Worm (Caenorhabditis elegans) whole organism, L4 larva: ENCODE data around the gene F38B7.2.
A peak's percentile ranks its signal among the peaks of the same experiment; 100 is the strongest.

Source experiments
- F26F4.8 ChIP-seq: fragments of 200-800 bp; sonication (Bioruptor generic); conservative IDR thresholded peaks from 2 replicates; pipeline ENCODE4 v1.3.6; 2022; ENCODE audit warnings: missing genetic modification characterization, missing compliant biosample characterization
- F49E8.2 ChIP-seq: sonication (generic microtip); optimal IDR thresholded peaks from 2 replicates; lab custom pipeline; 2016; ENCODE audit warnings: missing compliant biosample characterization, mild to moderate bottlenecking, missing genetic modification characterization, borderline replicate concordance
- R02D3.7 ChIP-seq: fragments of 150-350 bp; sonication (generic microtip); optimal IDR thresholded peaks from 3 replicates; lab custom pipeline; 2014; ENCODE audit warnings: missing biosample characterization, missing genetic modification characterization
- Y48G9A.11 ChIP-seq: fragments of 200-800 bp; sonication (Bioruptor generic); IDR thresholded peaks from 2 replicates; pipeline ENCODE4 v1.3.6; 2022; ENCODE audit warnings: missing genetic modification reagents, missing genetic modification characterization, missing compliant biosample characterization
- Y75B8A.6 ChIP-seq: fragments of 200-800 bp; sonication (Bioruptor generic); IDR thresholded peaks from 2 replicates; pipeline ENCODE4 v1.3.6; 2022; ENCODE audit warnings: missing genetic modification reagents, missing genetic modification characterization, missing compliant biosample characterization
- ZK337.2 ChIP-seq: fragments of 200-800 bp; sonication (Bioruptor generic); IDR thresholded peaks from 2 replicates; pipeline ENCODE4 v1.3.6; 2022; ENCODE audit warnings: missing genetic modification reagents, missing genetic modification characterization, missing compliant biosample characterization
- ZK546.5 ChIP-seq, 2 experiments: sonication (generic microtip); optimal IDR thresholded peaks; 2 replicates each; lab custom pipeline; 2017; ENCODE audit warnings: missing biosample characterization in 2 of 2, missing genetic modification characterization in 2 of 2
- ama-1 ChIP-seq: fragments of 150-350 bp; optimal IDR thresholded peaks from 2 replicates; lab custom pipeline; 2014; ENCODE audit warnings: inconsistent platforms, mixed read lengths
- arid-1 ChIP-seq: fragments of 200-800 bp; sonication (Bioruptor generic); conservative IDR thresholded peaks from 2 replicates; pipeline ENCODE4 v1.3.6; 2022; ENCODE audit warnings: missing genetic modification reagents, missing genetic modification characterization, missing compliant biosample characterization
- ceh-20 ChIP-seq: fragments of 200-800 bp; sonication (Bioruptor generic); IDR thresholded peaks from 2 replicates; pipeline ENCODE4 v1.3.6; 2022; ENCODE audit warnings: missing genetic modification reagents, missing genetic modification characterization, missing compliant biosample characterization
- ceh-82 ChIP-seq: sonication (generic microtip); optimal IDR thresholded peaks from 2 replicates; lab custom pipeline; 2017; ENCODE audit warnings: missing biosample characterization, missing genetic modification characterization
- ctbp-1 ChIP-seq: fragments of 200-800 bp; sonication (Bioruptor generic); IDR thresholded peaks from 2 replicates; pipeline ENCODE4 v1.3.6; 2022; ENCODE audit warnings: missing genetic modification reagents, missing genetic modification characterization, missing compliant biosample characterization
- daf-8 ChIP-seq: fragments of 200-800 bp; sonication (Bioruptor generic); IDR thresholded peaks from 2 replicates; pipeline ENCODE4 v1.3.6; 2022; ENCODE audit warnings: missing genetic modification characterization, missing compliant biosample characterization
- dmd-8 ChIP-seq: fragments of 200-800 bp; sonication (Bioruptor generic); IDR thresholded peaks from 2 replicates; pipeline ENCODE4 v1.3.6; 2022; ENCODE audit warnings: missing genetic modification characterization, missing compliant biosample characterization
- dmd-9 ChIP-seq: fragments of 200-800 bp; sonication (Bioruptor generic); IDR thresholded peaks from 2 replicates; pipeline ENCODE4 v1.3.6; 2022; ENCODE audit warnings: missing genetic modification reagents, missing genetic modification characterization, missing compliant biosample characterization
- dpl-1 ChIP-seq: fragments of 150-350 bp; optimal IDR thresholded peaks from 2 replicates; lab custom pipeline; 2014; ENCODE audit warnings: missing biosample characterization, missing genetic modification reagents, missing genetic modification characterization
- duxl-1 ChIP-seq: sonication (generic microtip); optimal IDR thresholded peaks from 2 replicates; lab custom pipeline; 2016; ENCODE audit warnings: mild to moderate bottlenecking, missing genetic modification characterization, moderate library complexity, missing compliant biosample characterization; ENCODE audit not compliant: poor library complexity
- dve-1 ChIP-seq: sonication (generic microtip); optimal IDR thresholded peaks from 2 replicates; lab custom pipeline; 2017; ENCODE audit warnings: antibody characterized with exemption, mild to moderate bottlenecking, missing genetic modification characterization, missing compliant biosample characterization; ENCODE audit not compliant: insufficient read depth
- egl-27 ChIP-seq: sonication (generic microtip); optimal IDR thresholded peaks from 3 replicates; lab custom pipeline; 2017; ENCODE audit warnings: missing biosample characterization, missing genetic modification reagents, missing genetic modification characterization
- fkh-10 ChIP-seq: fragments of 150-350 bp; optimal IDR thresholded peaks from 2 replicates; lab custom pipeline; 2014; ENCODE audit warnings: missing biosample characterization, missing genetic modification reagents, missing genetic modification characterization
- hlh-30 ChIP-seq: sonication (generic microtip); optimal IDR thresholded peaks from 2 replicates; lab custom pipeline; 2017; ENCODE audit warnings: antibody characterized with exemption, mild to moderate bottlenecking, missing genetic modification characterization, missing compliant biosample characterization; ENCODE audit not compliant: insufficient read depth
- hmg-1.1 ChIP-seq: fragments of 200-800 bp; sonication (Bioruptor generic); IDR thresholded peaks from 2 replicates; pipeline ENCODE4 v1.3.6; 2022; ENCODE audit warnings: missing genetic modification reagents, missing genetic modification characterization, missing compliant biosample characterization
- lim-7 ChIP-seq: fragments of 200-800 bp; sonication (Bioruptor generic); IDR thresholded peaks from 2 replicates; pipeline ENCODE4 v1.3.6; 2022; ENCODE audit warnings: missing genetic modification characterization, missing compliant biosample characterization
- lin-1 ChIP-seq: fragments of 200-800 bp; sonication (Bioruptor generic); IDR thresholded peaks from 2 replicates; pipeline ENCODE4 v1.3.6; 2022; ENCODE audit warnings: missing genetic modification reagents, missing genetic modification characterization, missing compliant biosample characterization
- lin-13 ChIP-seq: fragments of 150-350 bp; optimal IDR thresholded peaks from 2 replicates; lab custom pipeline; 2014; ENCODE audit warnings: missing biosample characterization, missing genetic modification reagents, missing genetic modification characterization
- lsy-2 ChIP-seq, 2 experiments: fragments of 150-350 bp in 1 of 2; sonication (generic microtip) in 1 of 2; optimal IDR thresholded peaks; 2 replicates each; lab custom pipeline; 2014 to 2017; ENCODE audit warnings: missing biosample characterization in 2 of 2, missing genetic modification characterization in 2 of 2
- madf-5 ChIP-seq, 2 experiments: fragments of 200-800 bp; sonication (Bioruptor generic); IDR thresholded peaks; 2 replicates each; pipeline ENCODE4 v1.3.6; 2022; ENCODE audit warnings: missing compliant biosample characterization in 2 of 2, missing genetic modification characterization in 2 of 2
- mdl-1 ChIP-seq, 2 experiments: fragments of 150-350 bp in 1 of 2; sonication (generic microtip) in 1 of 2; optimal IDR thresholded peaks; 2 replicates each; lab custom pipeline; 2014 to 2017; ENCODE audit warnings: missing biosample characterization in 2 of 2, missing genetic modification characterization in 2 of 2
- mdt-29 ChIP-seq: fragments of 200-800 bp; sonication (Bioruptor generic); IDR thresholded peaks from 2 replicates; pipeline ENCODE4 v1.3.6; 2022; ENCODE audit warnings: missing genetic modification reagents, missing genetic modification characterization, missing compliant biosample characterization
- mep-1 ChIP-seq: fragments of 150-350 bp; sonication (generic microtip); optimal IDR thresholded peaks from 3 replicates; lab custom pipeline; 2014; ENCODE audit warnings: missing biosample characterization, missing genetic modification characterization
- nhr-10 ChIP-seq: fragments of 150-350 bp; optimal IDR thresholded peaks from 2 replicates; lab custom pipeline; 2014; ENCODE audit warnings: missing biosample characterization, missing genetic modification characterization
- nhr-25 ChIP-seq: sonication (generic microtip); optimal IDR thresholded peaks from 2 replicates; lab custom pipeline; 2017; ENCODE audit warnings: missing genetic modification characterization, mild to moderate bottlenecking, missing compliant biosample characterization, antibody characterized with exemption, moderate library complexity, borderline replicate concordance; ENCODE audit not compliant: insufficient read depth
- nhr-28 ChIP-seq: fragments of 150-350 bp; optimal IDR thresholded peaks from 2 replicates; lab custom pipeline; 2014; ENCODE audit warnings: missing biosample characterization, missing genetic modification characterization
- nhr-41 ChIP-seq: fragments of 200-800 bp; sonication (Bioruptor generic); IDR thresholded peaks from 2 replicates; pipeline ENCODE4 v1.3.6; 2022; ENCODE audit warnings: missing genetic modification reagents, missing genetic modification characterization, missing compliant biosample characterization
- nhr-42 ChIP-seq: fragments of 200-800 bp; sonication (Bioruptor generic); IDR thresholded peaks from 2 replicates; pipeline ENCODE4 v1.3.6; 2022; ENCODE audit warnings: missing genetic modification characterization, missing compliant biosample characterization
- nhr-76 ChIP-seq: fragments of 150-350 bp; optimal IDR thresholded peaks from 2 replicates; lab custom pipeline; 2014; ENCODE audit warnings: missing biosample characterization, missing genetic modification characterization
- pha-4 ChIP-seq, 2 experiments: fragments of 150-350 bp in 1 of 2; fragments of 200-800 bp in 1 of 2; sonication (Bioruptor generic) in 1 of 2; IDR thresholded peaks in 1 of 2; optimal IDR thresholded peaks in 1 of 2; 2 replicates each; pipeline versions ENCODE4 v1.3.6 to Lab custom; 2014 to 2022; ENCODE audit warnings: missing genetic modification characterization in 2 of 2, missing genetic modification reagents in 2 of 2, missing biosample characterization in 1 of 2, missing compliant biosample characterization in 1 of 2
- pqm-1 ChIP-seq: sonication (generic microtip); optimal IDR thresholded peaks from 2 replicates; lab custom pipeline; 2017; ENCODE audit warnings: missing biosample characterization, missing genetic modification characterization
- rbr-2 ChIP-seq: sonication (generic microtip); optimal IDR thresholded peaks from 2 replicates; lab custom pipeline; 2016; ENCODE audit warnings: missing genotype, missing genetic modification characterization, missing compliant biosample characterization
- saeg-2 ChIP-seq: fragments of 200-800 bp; sonication (Bioruptor generic); IDR thresholded peaks from 2 replicates; pipeline ENCODE4 v1.3.6; 2022; ENCODE audit warnings: missing genetic modification reagents, missing genetic modification characterization, missing compliant biosample characterization
- sdz-12 ChIP-seq: fragments of 200-800 bp; sonication (Bioruptor generic); optimal IDR thresholded peaks from 2 replicates; lab custom pipeline; 2018; ENCODE audit warnings: mild to moderate bottlenecking, missing genetic modification characterization, missing compliant biosample characterization
- snpc-4 ChIP-seq: fragments of 150-350 bp; optimal IDR thresholded peaks from 2 replicates; lab custom pipeline; 2014; ENCODE audit warnings: missing biosample characterization, missing genetic modification characterization
- unc-39 ChIP-seq: sonication (generic microtip); optimal IDR thresholded peaks from 2 replicates; lab custom pipeline; 2017; ENCODE audit warnings: missing biosample characterization, missing genetic modification characterization
- unc-62 ChIP-seq, 3 experiments: fragments of 150-350 bp in 1 of 3; sonication (generic microtip); optimal IDR thresholded peaks in 2 of 3; peaks in 1 of 3; 1 replicate in 1 of 3; 2 replicates in 2 of 3; lab custom pipeline; 2014 to 2017; ENCODE audit warnings: missing biosample characterization in 3 of 3, missing genetic modification characterization in 3 of 3, missing genetic modification reagents in 3 of 3, missing genotype in 1 of 3
- vab-7 ChIP-seq: fragments of 200-800 bp; sonication (Bioruptor generic); IDR thresholded peaks from 2 replicates; pipeline ENCODE4 v1.3.6; 2022; ENCODE audit warnings: missing genetic modification reagents, missing genetic modification characterization, missing compliant biosample characterization
- zag-1 ChIP-seq: fragments of 150-350 bp; optimal IDR thresholded peaks from 2 replicates; lab custom pipeline; 2014; ENCODE audit warnings: missing biosample characterization, missing genetic modification characterization
- zfp-2 ChIP-seq: sonication (generic microtip); optimal IDR thresholded peaks from 2 replicates; lab custom pipeline; 2016; ENCODE audit warnings: mild to moderate bottlenecking, missing genetic modification characterization, missing compliant biosample characterization
- zip-11 ChIP-seq: fragments of 200-800 bp; sonication (Bioruptor generic); IDR thresholded peaks from 2 replicates; pipeline ENCODE4 v1.3.6; 2022; ENCODE audit warnings: missing genetic modification characterization, missing compliant biosample characterization
- zip-2 ChIP-seq: fragments of 150-350 bp; optimal IDR thresholded peaks from 2 replicates; lab custom pipeline; 2014; ENCODE audit warnings: missing biosample characterization, missing genetic modification characterization
- ztf-11 ChIP-seq: fragments of 150-350 bp; optimal IDR thresholded peaks from 2 replicates; lab custom pipeline; 2014; ENCODE audit warnings: missing biosample characterization, missing genetic modification characterization

F38B7.2 gene

DNA sequence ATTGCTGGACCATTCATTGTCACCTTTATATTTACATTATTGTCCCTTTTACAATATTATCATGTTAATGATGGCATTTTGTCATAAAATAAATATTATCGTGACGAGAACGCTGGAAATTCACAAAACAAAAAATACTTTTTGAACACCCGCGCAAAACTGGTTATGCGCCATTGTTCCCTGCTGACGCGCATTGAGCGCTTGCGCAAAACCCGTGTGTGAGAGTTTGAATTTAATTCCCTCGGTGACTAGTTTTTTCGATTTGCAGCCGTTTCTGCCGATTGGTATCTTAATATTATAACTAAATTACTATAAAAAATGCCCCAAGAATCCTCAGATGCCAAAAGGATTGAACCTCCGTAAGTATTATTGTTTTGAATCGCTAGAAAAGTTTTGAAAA, 22.3 kb upstream of the F38B7.2 start, which contains the start of gene pafo-1:
TSS of gene pafo-1 (plus strand) at position 256 of the 400 bp plus-strand sequence.
- TF ChIP-seq nhr-42 = peak; percentile 84
- no peak for TF ChIP-seq vab-7 (GFP tag; lab: Robert Waterston, UW)
- TF ChIP-seq nhr-28 (tag; lab: Kevin White, UChicago) = peak; percentile 79
- no peak for TF ChIP-seq egl-27 (tag; lab: Kevin White, UChicago)
- 0 out of 2 replicates have a peak, but pooled peaks have one; percentile 27 for TF ChIP-seq Y48G9A.11
- TF ChIP-seq F26F4.8 = no peak
- TF ChIP-seq zip-2 (tag; lab: Kevin White, UChicago) = no peak
- TF ChIP-seq lsy-2 (tag; optimal IDR thresholded peaks at IDR 0.05; lab: Kevin White, UChicago) = no peak
- peak; percentile 99 for TF ChIP-seq dpl-1 (GFP tag; lab: Kevin White, UChicago)
- TF ChIP-seq F49E8.2 (tag; lab: Kevin White, UChicago) = peak; percentile 80
- 0 out of 2 replicates have a peak, but pooled peaks have one; percentile 9 for TF ChIP-seq lim-7 (GFP tag; lab: Robert Waterston, UW)
- no peak for TF ChIP-seq nhr-76
- TF ChIP-seq zip-11 (GFP tag; lab: Robert Waterston, UW) = no peak
- TF ChIP-seq ZK546.5 (tag; optimal IDR thresholded peaks at IDR 0.05; lab: Kevin White, UChicago) = no peak
- TF ChIP-seq mdl-1 (tag; optimal IDR thresholded peaks at IDR 0.05; lab: Kevin White, UChicago) = peak in 1 of 2 experiments; percentile 52
- no peak for TF ChIP-seq ceh-82 (tag; lab: Kevin White, UChicago)
- peak; percentile 86 for TF ChIP-seq duxl-1 (tag; lab: Kevin White, UChicago)
- peak in 1 of 2 experiments; percentile 72 for TF ChIP-seq unc-62 (GFP tag; optimal IDR thresholded peaks at IDR 0.05 in 1 of 2; lab: Kevin White, UChicago)
- TF ChIP-seq unc-62 (tag; optimal IDR thresholded peaks at IDR 0.05; lab: Kevin White, UChicago) = no peak
- TF ChIP-seq nhr-10 = no peak
- TF ChIP-seq saeg-2 (GFP tag; lab: Robert Waterston, UW) = 0 out of 2 replicates have a peak, but pooled peaks have one; percentile 39
- TF ChIP-seq ama-1 (lab: Kevin White, UChicago) = no peak
- TF ChIP-seq fkh-10 (GFP tag; lab: Kevin White, UChicago) = peak; percentile 57
- peak; percentile 84 for TF ChIP-seq ctbp-1 (GFP tag; lab: Robert Waterston, UW)
- TF ChIP-seq daf-8 (GFP tag; lab: Robert Waterston, UW) = no peak
- no peak for TF ChIP-seq ZK337.2
- TF ChIP-seq nhr-41 (GFP tag; lab: Robert Waterston, UW) = no peak
- no peak for TF ChIP-seq zfp-2 (tag; lab: Kevin White, UChicago)
- TF ChIP-seq arid-1 (GFP tag; lab: Robert Waterston, UW) = 0 out of 2 replicates have a peak, but pooled peaks have one; percentile 18
- no peak for TF ChIP-seq dmd-8
- TF ChIP-seq zag-1 = no peak
- no peak for TF ChIP-seq R02D3.7 (tag; lab: Kevin White, UChicago)
- TF ChIP-seq rbr-2 (tag; lab: Kevin White, UChicago) = peak; percentile 80
- TF ChIP-seq lin-1 (GFP tag; lab: Robert Waterston, UW) = peak; percentile 50; the same call in 1 of the 2 replicates
- no peak for TF ChIP-seq ztf-11 (tag; lab: Kevin White, UChicago)
- no peak for TF ChIP-seq nhr-25
- peak; percentile 81 for TF ChIP-seq hmg-1.1
- peak; percentile 81 for TF ChIP-seq dve-1 (tag; lab: Kevin White, UChicago)
- TF ChIP-seq mep-1 (tag; lab: Kevin White, UChicago) = no peak
- TF ChIP-seq dmd-9 (GFP tag; lab: Robert Waterston, UW) = no peak
- no peak for TF ChIP-seq unc-39 (tag; lab: Kevin White, UChicago)
- peak; percentile 82 for TF ChIP-seq ceh-20 (GFP tag; lab: Robert Waterston, UW)
- peak; percentile 75 for TF ChIP-seq lin-13
- TF ChIP-seq madf-5 (GFP tag; IDR thresholded peaks at IDR 0.05; lab: Robert Waterston, UW) = no peak
- no peak for TF ChIP-seq Y75B8A.6 (GFP tag; lab: Robert Waterston, UW)
- TF ChIP-seq hlh-30 (tag; lab: Kevin White, UChicago) = peak; percentile 79
- TF ChIP-seq sdz-12 (GFP tag; lab: Kevin White, UChicago) = no peak
- TF ChIP-seq pqm-1 (tag; lab: Kevin White, UChicago) = no peak
- no peak for TF ChIP-seq snpc-4 (tag; lab: Kevin White, UChicago)
- no peak for TF ChIP-seq pha-4 (GFP tag; IDR thresholded peaks at IDR 0.05; lab: Robert Waterston, UW)
- TF ChIP-seq pha-4 (tag; optimal IDR thresholded peaks at IDR 0.05; lab: Kevin White, UChicago) = no peak
- peak; percentile 82 for TF ChIP-seq mdt-29
